Fruit fly (Drosophila melanogaster): ENCODE measurements around the gene GstD7.

DNA sequence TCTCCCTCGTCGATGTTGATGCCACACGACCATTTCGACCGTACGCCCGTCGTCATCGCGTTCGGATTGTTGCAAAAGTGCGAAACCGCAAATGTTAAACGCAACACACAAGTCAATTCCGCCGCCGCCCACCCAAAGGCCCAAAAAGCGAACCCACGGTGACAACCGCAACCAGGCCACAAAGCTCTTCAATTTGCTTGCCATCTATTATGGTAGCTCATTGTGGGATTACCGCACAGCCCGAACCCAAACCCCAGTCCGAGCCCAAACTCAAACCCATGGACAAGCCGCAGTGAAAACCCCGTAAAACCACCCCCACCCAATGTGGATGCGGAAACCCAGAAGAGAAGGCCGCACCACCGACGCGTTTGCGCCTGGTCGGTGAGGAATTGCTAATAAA lies 48.5 kb upstream of the GstD7 start:
- no peak for TF ChIP-seq CG31627 (GFP tag; optimal IDR thresholded peaks at IDR 0.05)
- no peak for TF ChIP-seq CG32006 (GFP tag; optimal IDR thresholded peaks at IDR 0.05)
- no peak for TF ChIP-seq CG7368 (GFP tag; optimal IDR thresholded peaks at IDR 0.05)
- no peak for TF ChIP-seq CG10669 (GFP tag; optimal IDR thresholded peaks at IDR 0.05)
- TF ChIP-seq Hr39 (GFP tag; optimal IDR thresholded peaks at IDR 0.05) = no peak
- no peak for TF ChIP-seq CG6792 (GFP tag; optimal IDR thresholded peaks at IDR 0.05)
- no peak for TF ChIP-seq CG8632 (GFP tag; optimal IDR thresholded peaks at IDR 0.05)
- TF ChIP-seq CG16779 (tag; optimal IDR thresholded peaks at IDR 0.05) = no peak
- no peak for TF ChIP-seq ss (GFP tag; optimal IDR thresholded peaks at IDR 0.05)
- TF ChIP-seq topi (GFP tag; optimal IDR thresholded peaks at IDR 0.05) = no peak
- no peak for TF ChIP-seq Sox102F (GFP tag; optimal IDR thresholded peaks at IDR 0.05)
- TF ChIP-seq CG10631 (GFP tag; optimal IDR thresholded peaks at IDR 0.05) = no peak
